Worm (Caenorhabditis elegans): ENCODE data around the gene srd-54.
"Not testable (repeated sequence)": the region's sequence is repeated elsewhere in the genome, so short reads cannot be mapped to it uniquely, and the experiment has no call there.

Gene srd-54

ce11 chrII:7420157-7420556, 12.3 kb upstream of the srd-54 start:
- TF ChIP-seq C34B4.2 (tag; optimal IDR thresholded peaks at IDR 0.05) (no peak), elt-2 (tag; optimal IDR thresholded peaks at IDR 0.05) (peak; percentile 13), unc-98 (GFP tag; IDR thresholded peaks at IDR 0.05) (no peak), blmp-1 (tag; optimal IDR thresholded peaks at IDR 0.05) (peak; percentile 16), elt-3 (tag; optimal IDR thresholded peaks at IDR 0.05) (peak in 1 of 6 experiments; percentile 0), nhr-20 (tag; optimal IDR thresholded peaks at IDR 0.05) (peak; percentile 21), nhr-90 (tag; optimal IDR thresholded peaks at IDR 0.05; ENCODE audit: poor library complexity) (no peak), nhr-85 (tag) (peak; percentile 39), nhr-71 (tag; optimal IDR thresholded peaks at IDR 0.05) (peak; percentile 11)

DNA sequence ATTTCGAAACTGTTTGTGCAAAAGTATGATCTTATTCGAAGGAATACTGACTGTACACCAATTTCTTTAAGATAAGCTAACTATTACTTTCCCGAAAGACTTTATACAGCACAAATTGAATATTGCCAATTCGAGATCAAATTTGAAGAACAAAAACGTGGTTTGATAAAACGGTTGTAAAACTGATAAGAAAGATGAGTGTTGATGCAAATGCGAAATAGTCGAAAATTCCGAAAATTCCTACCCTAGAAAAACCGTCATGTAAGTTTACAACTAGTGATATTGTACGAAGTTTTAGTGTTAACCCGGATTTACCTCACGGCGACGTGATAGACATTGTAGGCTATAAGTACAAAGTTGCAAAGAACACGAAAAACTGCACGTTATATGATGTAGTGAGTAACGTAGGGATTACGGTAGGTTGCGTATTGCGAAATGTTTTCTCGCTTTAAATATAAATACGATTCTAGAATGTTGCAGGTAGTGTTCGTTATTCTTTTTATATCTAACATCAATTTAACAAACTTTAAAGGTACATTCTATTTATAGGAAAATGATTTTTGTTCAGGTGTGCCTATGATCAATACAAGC, 11.5 kb upstream of the srd-54 start:
- TF ChIP-seq lsy-2 (tag; optimal IDR thresholded peaks at IDR 0.05): peak in 1 of 2 experiments; percentile 51
- TF ChIP-seq snu-23 (GFP tag; optimal IDR thresholded peaks at IDR 0.05): no peak
- TF ChIP-seq aha-1 (tag; optimal IDR thresholded peaks at IDR 0.05): no peak
- no peak for TF ChIP-seq ceh-90 (tag; optimal IDR thresholded peaks at IDR 0.05)
- TF ChIP-seq elt-3 (tag; optimal IDR thresholded peaks at IDR 0.05): peak in 1 of 6 experiments; percentile 59
- TF ChIP-seq ceh-63 (GFP tag; optimal IDR thresholded peaks at IDR 0.05): no peak
- TF ChIP-seq elt-2 (tag; optimal IDR thresholded peaks at IDR 0.05): peak; percentile 56
- peak in 1 of 2 experiments; percentile 39 for TF ChIP-seq lin-35 (GFP tag; optimal IDR thresholded peaks at IDR 0.05)
- peak; percentile 32 for TF ChIP-seq nhr-20 (tag; optimal IDR thresholded peaks at IDR 0.05)

- TF ChIP-seq fos-1 (tag; optimal IDR thresholded peaks at IDR 0.05): no peak
- TF ChIP-seq tbx-2 (tag; optimal IDR thresholded peaks at IDR 0.05): no peak
- TF ChIP-seq snpc-4 (tag; optimal IDR thresholded peaks at IDR 0.05): no peak
- no peak for TF ChIP-seq pag-3 (tag; optimal IDR thresholded peaks at IDR 0.05; ENCODE audit: borderline replicate concordance, insufficient read depth)
- no peak for TF ChIP-seq C04F5.9 (tag; optimal IDR thresholded peaks at IDR 0.05)
- no peak for TF ChIP-seq sox-4 (tag; optimal IDR thresholded peaks at IDR 0.05)
- TF ChIP-seq ceh-88 (GFP tag; IDR thresholded peaks at IDR 0.05): no peak
- no peak for TF ChIP-seq alr-1 (tag; optimal IDR thresholded peaks at IDR 0.05; ENCODE audit: borderline replicate concordance)
- no peak for TF ChIP-seq nhr-76 (tag; optimal IDR thresholded peaks at IDR 0.05)
- no peak for TF ChIP-seq ztf-4 (tag; optimal IDR thresholded peaks at IDR 0.05)
These were observed 1.8 kb downstream of the srd-54 start, which contains the start of gene kcc-3 for ce11 chrII:7434182-7434581. kcc-3 (minus strand) TSS chrII:7434282.

DNA sequence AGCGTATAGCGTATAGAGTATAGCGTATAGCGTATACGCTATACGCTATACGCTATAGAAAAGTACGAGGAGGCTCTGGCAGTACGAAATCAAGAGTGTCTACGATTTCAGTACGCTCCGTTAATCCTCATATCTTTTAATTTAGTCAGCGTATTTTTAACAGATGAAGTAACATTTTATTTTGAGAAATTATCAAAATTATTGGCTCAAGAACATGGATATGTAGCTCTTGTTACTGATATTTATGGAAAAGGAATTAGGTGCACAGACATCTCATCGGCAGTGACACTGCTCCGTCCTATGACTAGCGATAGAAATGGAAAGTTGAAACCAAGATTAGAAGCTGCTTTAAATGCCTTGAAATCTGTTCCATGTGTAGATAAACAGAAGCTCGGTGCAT, 2.5 kb downstream of the srd-54 start, which contains the start of gene K02A2.1:
TSS of gene K02A2.1 (plus strand) at position 301 of the 400 bp plus-strand sequence.
- not testable (repeated sequence) for TF ChIP-seq ces-1 (GFP tag; optimal IDR thresholded peaks at IDR 0.05); hlh-4 (tag; optimal IDR thresholded peaks at IDR 0.05); skn-1 (tag; optimal IDR thresholded peaks at IDR 0.05)

ce11 chrII:7456184-7456583, 23.8 kb downstream of the srd-54 start, which contains the start of gene D1022.3:
D1022.3 (minus strand) TSS chrII:7456284.
- TF ChIP-seq ces-1 (GFP tag; optimal IDR thresholded peaks at IDR 0.05) (no peak), jun-1 (tag; optimal IDR thresholded peaks at IDR 0.05) (no peak), ceh-90 (tag; optimal IDR thresholded peaks at IDR 0.05) (no peak), sup-37 (GFP tag; optimal IDR thresholded peaks at IDR 0.05) (no peak), fkh-4 (tag; optimal IDR thresholded peaks at IDR 0.05; ENCODE audit: borderline replicate concordance) (no peak), egl-27 (tag; optimal IDR thresholded peaks at IDR 0.05) (no peak)

DNA sequence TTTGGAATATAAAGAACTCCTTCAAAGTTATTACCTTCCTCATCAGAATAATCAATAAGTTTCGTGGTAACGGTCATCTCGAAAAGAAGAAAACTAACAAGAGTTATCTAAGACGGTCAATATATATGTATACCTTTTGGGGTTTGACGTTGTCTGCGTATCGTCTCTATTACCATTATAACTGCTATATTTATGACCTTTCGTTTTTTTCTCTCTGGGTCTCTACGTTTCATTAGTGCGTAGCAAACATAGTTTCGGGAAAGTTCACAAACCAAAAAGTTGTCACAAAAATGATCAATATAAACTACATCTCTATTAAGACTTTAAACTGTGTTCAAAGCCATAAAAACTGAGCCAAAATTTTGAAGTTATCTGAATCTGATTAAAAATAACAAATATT, 24.8 kb downstream of the srd-54 start, which contains the start of gene D1022.4:
TSS of gene D1022.4 (minus strand) at position 83 of the 400 bp plus-strand sequence.
- TF ChIP-seq ets-5 (GFP tag; IDR thresholded peaks at IDR 0.05) (no peak), C16A3.4 (tag; optimal IDR thresholded peaks at IDR 0.05) (no peak), lin-35 (GFP tag; optimal IDR thresholded peaks at IDR 0.05) (peak in 1 of 2 experiments; percentile 49), rnt-1 (tag; optimal IDR thresholded peaks at IDR 0.05) (no peak), dpl-1 (GFP tag; optimal IDR thresholded peaks at IDR 0.05) (no peak), blmp-1 (tag; optimal IDR thresholded peaks at IDR 0.05) (peak; percentile 78), hlh-4 (tag; optimal IDR thresholded peaks at IDR 0.05) (no peak), elt-3 (tag; optimal IDR thresholded peaks at IDR 0.05) (peak in 2 of 6 experiments; percentile 10 to 13), nhr-20 (tag; optimal IDR thresholded peaks at IDR 0.05) (peak; percentile 33), mef-2 (tag; optimal IDR thresholded peaks at IDR 0.05) (no peak), swsn-7 (tag; optimal IDR thresholded peaks at IDR 0.05) (no peak), lsy-2 (tag; optimal IDR thresholded peaks at IDR 0.05) (peak in 1 of 2 experiments; percentile 20), sptf-1 (tag; optimal IDR thresholded peaks at IDR 0.05) (no peak), lin-14 (GFP tag; optimal IDR thresholded peaks at IDR 0.05) (peak; percentile 47), efl-1 (optimal IDR thresholded peaks at IDR 0.05) (no peak), efl-1 (GFP tag; optimal IDR thresholded peaks at IDR 0.05 in 1 of 2) (peak in 1 of 2 experiments; percentile 3), aha-1 (tag; optimal IDR thresholded peaks at IDR 0.05) (no peak)
